Fruit fly (Drosophila melanogaster): ENCODE data around the gene IPIP.

The IPIP gene

DNA sequence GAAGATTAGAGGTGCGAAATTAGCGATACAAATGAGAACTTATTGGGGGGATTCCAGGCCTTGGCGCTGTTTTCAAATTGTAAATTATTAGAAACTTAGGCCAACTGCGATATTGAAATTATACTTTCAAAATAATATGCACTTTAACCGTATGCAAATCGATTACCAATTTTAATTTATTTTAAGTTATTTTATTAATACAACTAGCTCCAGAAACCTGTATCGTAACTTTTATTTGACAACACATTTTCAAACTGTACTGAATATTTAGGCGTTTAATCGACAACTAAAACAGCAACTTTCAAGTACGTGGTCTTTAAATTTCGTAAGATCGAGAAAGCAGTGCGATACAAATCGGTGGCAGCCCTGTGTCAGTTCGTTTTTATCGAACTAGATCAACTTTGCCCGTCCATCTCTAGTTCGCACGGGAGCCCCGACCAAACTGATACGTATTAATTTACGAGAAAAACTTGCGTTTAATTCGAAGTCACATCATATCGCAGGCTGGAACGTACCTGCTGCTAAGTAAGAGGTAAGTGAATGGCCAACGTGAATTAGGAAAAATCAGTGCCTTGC, 22.9 kb downstream of the IPIP start, which contains the start of the genes CG9154 and Kr-h2 (continued):
- TF ChIP-seq CG13894 (tag; optimal IDR thresholded peaks at IDR 0.05): peak; percentile 57
- peak; percentile 53 for TF ChIP-seq zfh2 (GFP tag; optimal IDR thresholded peaks at IDR 0.05)
- TF ChIP-seq CG7372 (GFP tag; IDR thresholded peaks at IDR 0.05): no peak
- TF ChIP-seq CG11695 (GFP tag; IDR thresholded peaks at IDR 0.05): no peak
- no peak for TF ChIP-seq CG3726 (GFP tag; IDR thresholded peaks at IDR 0.05)
- peak in 1 of 2 experiments; percentile 17 for TF ChIP-seq bsh (GFP tag; optimal IDR thresholded peaks at IDR 0.05)
- peak; percentile 75 for TF ChIP-seq amos (GFP tag; IDR thresholded peaks at IDR 0.05; ENCODE audit: partially characterized antibody)
- TF ChIP-seq CG30431 (GFP tag; optimal IDR thresholded peaks at IDR 0.05): no peak
- TF ChIP-seq CkIIα-i1 (GFP tag; IDR thresholded peaks at IDR 0.05): no peak
- TF ChIP-seq sima (GFP tag; optimal IDR thresholded peaks at IDR 0.05): no peak
- TF ChIP-seq emc (GFP tag; optimal IDR thresholded peaks at IDR 0.05): no peak
- TF ChIP-seq CG9609 (GFP tag; optimal IDR thresholded peaks at IDR 0.05): peak; percentile 14
- TF ChIP-seq Sin3A (optimal IDR thresholded peaks at IDR 0.05): peak; percentile 48
- peak; percentile 75 for TF ChIP-seq Med (GFP tag)
- no peak for TF ChIP-seq klu (GFP tag; IDR thresholded peaks at IDR 0.05)
- TF ChIP-seq pum (GFP tag; optimal IDR thresholded peaks at IDR 0.05): peak; percentile 15
- TF ChIP-seq sr (GFP tag; IDR thresholded peaks at IDR 0.05): no peak
- TF ChIP-seq CG42726 (GFP tag; IDR thresholded peaks at IDR 0.05; ENCODE audit: partially characterized antibody): peak; percentile 69
- no peak for TF ChIP-seq CG33557 (GFP tag; optimal IDR thresholded peaks at IDR 0.05)
- TF ChIP-seq bowl (GFP tag; IDR thresholded peaks at IDR 0.05): no peak
- no peak for TF ChIP-seq CG7987 (GFP tag; optimal IDR thresholded peaks at IDR 0.05)
- TF ChIP-seq CG9797 (GFP tag; optimal IDR thresholded peaks at IDR 0.05): peak; percentile 15
- TF ChIP-seq Gug (GFP tag; IDR thresholded peaks at IDR 0.05): no peak
- no peak for TF ChIP-seq CG7786 (GFP tag; optimal IDR thresholded peaks at IDR 0.05)
- TF ChIP-seq h (optimal IDR thresholded peaks at IDR 0.05): no peak
- peak; percentile 34 for TF ChIP-seq zen (tag; optimal IDR thresholded peaks at IDR 0.05)
- TF ChIP-seq shn (GFP tag; optimal IDR thresholded peaks at IDR 0.05): peak; percentile 25
- TF ChIP-seq Bgb (GFP tag; IDR thresholded peaks at IDR 0.05; ENCODE audit: partially characterized antibody): peak; percentile 73
- TF ChIP-seq HmgZ (tag; optimal IDR thresholded peaks at IDR 0.05): peak; percentile 12
- TF ChIP-seq gt (GFP tag; IDR thresholded peaks at IDR 0.05): no peak
- no peak for TF ChIP-seq maf-S (GFP tag; optimal IDR thresholded peaks at IDR 0.05)
- TF ChIP-seq CG12769 (tag; optimal IDR thresholded peaks at IDR 0.05): peak; percentile 5
- no peak for TF ChIP-seq CG3281 (GFP tag; optimal IDR thresholded peaks at IDR 0.05)
- no peak for TF ChIP-seq sc (optimal IDR thresholded peaks at IDR 0.05)
- no peak for TF ChIP-seq sc (GFP tag; optimal IDR thresholded peaks at IDR 0.05)
- peak; percentile 58 for TF ChIP-seq Hmr (GFP tag; optimal IDR thresholded peaks at IDR 0.05)
- no peak for TF ChIP-seq psq (GFP tag; optimal IDR thresholded peaks at IDR 0.05)
- no peak for TF ChIP-seq br (optimal IDR thresholded peaks at IDR 0.05)
- no peak for TF ChIP-seq tin (GFP tag; optimal IDR thresholded peaks at IDR 0.05)
- peak; percentile 55 for TF ChIP-seq kni (GFP tag; optimal IDR thresholded peaks at IDR 0.05)
- no peak for TF ChIP-seq scrt (GFP tag; optimal IDR thresholded peaks at IDR 0.05)
- no peak for TF ChIP-seq HLH3B (GFP tag; IDR thresholded peaks at IDR 0.05)
- no peak for TF ChIP-seq salm (tag; optimal IDR thresholded peaks at IDR 0.05)
- no peak for TF ChIP-seq al (GFP tag; IDR thresholded peaks at IDR 0.05)
- TF ChIP-seq CG18476 (GFP tag; optimal IDR thresholded peaks at IDR 0.05): no peak
- TF ChIP-seq CoRest (tag; optimal IDR thresholded peaks at IDR 0.05): peak; percentile 69
- peak; percentile 33 for TF ChIP-seq CG15269 (tag; optimal IDR thresholded peaks at IDR 0.05)
- no peak for TF ChIP-seq CG11093 (GFP tag; IDR thresholded peaks at IDR 0.05)
- no peak for TF ChIP-seq CG6272 (GFP tag; IDR thresholded peaks at IDR 0.05)
- no peak for TF ChIP-seq bab2 (GFP tag; optimal IDR thresholded peaks at IDR 0.05)
- TF ChIP-seq unc-4 (GFP tag; IDR thresholded peaks at IDR 0.05; ENCODE audit: partially characterized antibody): peak; percentile 61
- TF ChIP-seq Fer1 (GFP tag; optimal IDR thresholded peaks at IDR 0.05): peak; percentile 5
